Worm (Caenorhabditis elegans) whole organism, L1 larva: ENCODE measurements around the gene aptf-4.

ENCODE experiments used
- C04F5.9 ChIP-seq: sonication (generic microtip); optimal IDR thresholded peaks from 2 replicates; lab custom pipeline; 2016; ENCODE audit warnings: missing genetic modification characterization, missing compliant biosample characterization
- C16A3.4 ChIP-seq: fragments of 150-350 bp; optimal IDR thresholded peaks from 2 replicates; lab custom pipeline; 2014; ENCODE audit warnings: missing biosample characterization, missing genetic modification characterization
- C34B4.2 ChIP-seq: sonication (generic microtip); optimal IDR thresholded peaks from 2 replicates; lab custom pipeline; 2017; ENCODE audit warnings: mild to moderate bottlenecking, missing genetic modification characterization, missing compliant biosample characterization
- F16B12.6 ChIP-seq: fragments of 150-350 bp; optimal IDR thresholded peaks from 2 replicates; lab custom pipeline; 2014; ENCODE audit warnings: missing biosample characterization, missing genetic modification characterization
- Y116A8C.19 ChIP-seq: sonication (generic microtip); optimal IDR thresholded peaks from 2 replicates; lab custom pipeline; 2016; ENCODE audit warnings: missing compliant biosample characterization, missing genetic modification characterization, borderline replicate concordance
- aly-2 ChIP-seq: fragments of 150-350 bp; optimal IDR thresholded peaks from 2 replicates; lab custom pipeline; 2014; ENCODE audit warnings: missing biosample characterization, missing genetic modification characterization
- ama-1 ChIP-seq: fragments of 150-350 bp; optimal IDR thresholded peaks from 2 replicates; lab custom pipeline; 2014
- blmp-1 ChIP-seq: fragments of 150-350 bp; optimal IDR thresholded peaks from 2 replicates; lab custom pipeline; 2014; ENCODE audit warnings: missing biosample characterization, missing genetic modification characterization
- ceh-63 ChIP-seq: fragments of 200-800 bp; sonication (Bioruptor generic); optimal IDR thresholded peaks from 2 replicates; lab custom pipeline; 2018; ENCODE audit warnings: mild to moderate bottlenecking, missing genetic modification characterization, missing compliant biosample characterization
- ceh-90 ChIP-seq: sonication (generic microtip); optimal IDR thresholded peaks from 2 replicates; lab custom pipeline; 2016; ENCODE audit warnings: missing genetic modification characterization, missing compliant biosample characterization
- ces-1 ChIP-seq: fragments of 150-350 bp; optimal IDR thresholded peaks from 2 replicates; lab custom pipeline; 2014; ENCODE audit warnings: missing biosample characterization, missing genetic modification reagents, missing genetic modification characterization
- dpl-1 ChIP-seq, 3 experiments: fragments of 150-350 bp in 2 of 3; sonication (generic microtip) in 1 of 3; optimal IDR thresholded peaks; 2 replicates each; lab custom pipeline; 2014 to 2017; ENCODE audit warnings: missing biosample characterization in 3 of 3, missing genetic modification characterization in 3 of 3, missing genetic modification reagents in 3 of 3
- dsc-1 ChIP-seq: sonication (generic microtip); optimal IDR thresholded peaks from 2 replicates; lab custom pipeline; 2016; ENCODE audit warnings: mild to moderate bottlenecking, missing genetic modification characterization, missing compliant biosample characterization
- efl-1 ChIP-seq, 4 experiments: fragments of 150-350 bp; optimal IDR thresholded peaks in 3 of 4; peaks in 1 of 4; 1 replicate in 1 of 4; 2 replicates in 3 of 4; lab custom pipeline; 2014; ENCODE audit warnings: missing biosample characterization in 2 of 4, missing genetic modification characterization in 2 of 4, missing genetic modification reagents in 2 of 4
- egl-13 ChIP-seq: sonication (generic microtip); optimal IDR thresholded peaks from 2 replicates; lab custom pipeline; 2016; ENCODE audit warnings: missing genotype, missing genetic modification reagents, missing genetic modification characterization, missing compliant biosample characterization
- elt-3 ChIP-seq, 6 experiments: fragments of 150-350 bp in 1 of 6; sonication (generic microtip); optimal IDR thresholded peaks; 2 replicates each; lab custom pipeline; 2017 to 2018; ENCODE audit warnings: missing biosample characterization in 6 of 6, missing genetic modification characterization in 6 of 6, inconsistent platforms in 1 of 6
- fkh-8 ChIP-seq: sonication (generic microtip); optimal IDR thresholded peaks from 2 replicates; lab custom pipeline; 2016; ENCODE audit warnings: mild to moderate bottlenecking, missing genetic modification characterization, missing compliant biosample characterization
- fos-1 ChIP-seq: fragments of 150-350 bp; optimal IDR thresholded peaks from 2 replicates; lab custom pipeline; 2014; ENCODE audit warnings: missing biosample characterization, missing genetic modification characterization
- grh-1 ChIP-seq: fragments of 200-800 bp; sonication (Bioruptor generic); IDR thresholded peaks from 2 replicates; pipeline ENCODE4 v1.3.6; 2022; ENCODE audit warnings: missing genetic modification reagents, missing genetic modification characterization, missing compliant biosample characterization
- hlh-17 ChIP-seq: fragments of 200-800 bp; sonication (Bioruptor generic); optimal IDR thresholded peaks from 2 replicates; lab custom pipeline; 2018; ENCODE audit warnings: missing genetic modification characterization, mild to moderate bottlenecking, missing compliant biosample characterization, moderate library complexity, borderline replicate concordance
- hlh-4 ChIP-seq: sonication (generic microtip); optimal IDR thresholded peaks from 2 replicates; lab custom pipeline; 2016; ENCODE audit warnings: mild to moderate bottlenecking, missing genetic modification characterization, missing compliant biosample characterization
- lin-15B ChIP-seq: fragments of 150-350 bp; sonication (generic microtip); optimal IDR thresholded peaks from 3 replicates; lab custom pipeline; 2014; ENCODE audit warnings: missing biosample characterization, missing genetic modification characterization
- lin-35 ChIP-seq, 2 experiments: fragments of 150-350 bp; optimal IDR thresholded peaks; 2 replicates each; lab custom pipeline; 2014; ENCODE audit warnings: missing biosample characterization in 2 of 2, missing genetic modification characterization in 2 of 2, missing genetic modification reagents in 2 of 2
- lsy-2 ChIP-seq, 2 experiments: fragments of 150-350 bp; optimal IDR thresholded peaks; 2 replicates each; lab custom pipeline; 2014; ENCODE audit warnings: missing biosample characterization in 2 of 2, missing genetic modification characterization in 2 of 2
- nhr-19 ChIP-seq: fragments of 200-800 bp; sonication (Bioruptor generic); conservative IDR thresholded peaks from 2 replicates; pipeline ENCODE4 v1.3.6; 2022; ENCODE audit warnings: missing genetic modification characterization, missing compliant biosample characterization
- nhr-237 ChIP-seq: fragments of 150-350 bp; optimal IDR thresholded peaks from 2 replicates; lab custom pipeline; 2014; ENCODE audit warnings: missing biosample characterization, missing genetic modification characterization
- nhr-28 ChIP-seq: fragments of 150-350 bp; optimal IDR thresholded peaks from 2 replicates; lab custom pipeline; 2014; ENCODE audit warnings: missing biosample characterization, missing genetic modification characterization
- nhr-47 ChIP-seq: sonication (generic microtip); optimal IDR thresholded peaks from 2 replicates; lab custom pipeline; 2016; ENCODE audit warnings: mild to moderate bottlenecking, missing genetic modification characterization, moderate library complexity, missing compliant biosample characterization
- nhr-71 ChIP-seq: sonication (generic microtip); optimal IDR thresholded peaks from 2 replicates; lab custom pipeline; 2016; ENCODE audit warnings: mild to moderate bottlenecking, missing genetic modification characterization, moderate library complexity, missing compliant biosample characterization
- nhr-76 ChIP-seq: sonication (generic microtip); optimal IDR thresholded peaks from 2 replicates; lab custom pipeline; 2017; ENCODE audit warnings: missing biosample characterization, missing genetic modification characterization
- nhr-77 ChIP-seq: fragments of 150-350 bp; optimal IDR thresholded peaks from 2 replicates; lab custom pipeline; 2014; ENCODE audit warnings: missing biosample characterization, missing genetic modification characterization
- nhr-84 ChIP-seq: sonication (generic microtip); optimal IDR thresholded peaks from 2 replicates; lab custom pipeline; 2017; ENCODE audit warnings: missing biosample characterization, missing genetic modification characterization
- nhr-90 ChIP-seq: sonication (generic microtip); optimal IDR thresholded peaks from 2 replicates; lab custom pipeline; 2016; ENCODE audit warnings: mild to moderate bottlenecking, missing genetic modification characterization, missing compliant biosample characterization; ENCODE audit not compliant: poor library complexity
- rnt-1 ChIP-seq: sonication (generic microtip); optimal IDR thresholded peaks from 2 replicates; lab custom pipeline; 2016; ENCODE audit warnings: mild to moderate bottlenecking, missing genetic modification characterization, moderate library complexity, missing compliant biosample characterization
- skn-1 ChIP-seq: fragments of 150-350 bp; optimal IDR thresholded peaks from 2 replicates; lab custom pipeline; 2014; ENCODE audit warnings: missing biosample characterization, missing genetic modification characterization
- snpc-4 ChIP-seq: fragments of 150-350 bp; optimal IDR thresholded peaks from 2 replicates; lab custom pipeline; 2014; ENCODE audit warnings: missing biosample characterization, missing genetic modification characterization
- snu-23 ChIP-seq: sonication (generic microtip); optimal IDR thresholded peaks from 2 replicates; lab custom pipeline; 2016; ENCODE audit warnings: missing genetic modification characterization, missing compliant biosample characterization
- sox-4 ChIP-seq: sonication (generic microtip); optimal IDR thresholded peaks from 2 replicates; lab custom pipeline; 2016; ENCODE audit warnings: missing genetic modification characterization, missing compliant biosample characterization
- swsn-7 ChIP-seq: sonication (generic microtip); optimal IDR thresholded peaks from 2 replicates; lab custom pipeline; 2016; ENCODE audit warnings: missing genetic modification characterization, missing compliant biosample characterization
- tbx-2 ChIP-seq: sonication (generic microtip); optimal IDR thresholded peaks from 2 replicates; lab custom pipeline; 2016; ENCODE audit warnings: missing genetic modification characterization, missing compliant biosample characterization
- tlp-1 ChIP-seq: fragments of 150-350 bp; optimal IDR thresholded peaks from 2 replicates; lab custom pipeline; 2014; ENCODE audit warnings: missing biosample characterization, missing genetic modification characterization
- unc-130 ChIP-seq: fragments of 150-350 bp; optimal IDR thresholded peaks from 2 replicates; lab custom pipeline; 2017; ENCODE audit warnings: missing biosample characterization, missing genetic modification characterization, inconsistent platforms
- unc-62 ChIP-seq: fragments of 150-350 bp; optimal IDR thresholded peaks from 2 replicates; lab custom pipeline; 2014; ENCODE audit warnings: missing biosample characterization, missing genetic modification reagents, missing genetic modification characterization
- vab-15 ChIP-seq: sonication (generic microtip); optimal IDR thresholded peaks from 2 replicates; lab custom pipeline; 2017; ENCODE audit warnings: missing genotype, mild to moderate bottlenecking, missing genetic modification characterization, missing compliant biosample characterization
- xbp-1 ChIP-seq: sonication (generic microtip); optimal IDR thresholded peaks from 2 replicates; lab custom pipeline; 2016; ENCODE audit warnings: missing genetic modification characterization, missing compliant biosample characterization
- zip-4 ChIP-seq: fragments of 200-800 bp; sonication (Bioruptor generic); optimal IDR thresholded peaks from 2 replicates; lab custom pipeline; 2018; ENCODE audit warnings: mild to moderate bottlenecking, missing genetic modification characterization, moderate library complexity, missing compliant biosample characterization
- ztf-11 ChIP-seq, 2 experiments: sonication (generic microtip); optimal IDR thresholded peaks; 2 replicates each; lab custom pipeline; 2016 to 2017; ENCODE audit warnings: missing genetic modification characterization in 2 of 2, missing biosample characterization in 1 of 2, missing compliant biosample characterization in 1 of 2
- ztf-4 ChIP-seq: fragments of 150-350 bp; optimal IDR thresholded peaks from 2 replicates; lab custom pipeline; 2014; ENCODE audit warnings: missing biosample characterization, missing genetic modification characterization

Gene aptf-4

DNA sequence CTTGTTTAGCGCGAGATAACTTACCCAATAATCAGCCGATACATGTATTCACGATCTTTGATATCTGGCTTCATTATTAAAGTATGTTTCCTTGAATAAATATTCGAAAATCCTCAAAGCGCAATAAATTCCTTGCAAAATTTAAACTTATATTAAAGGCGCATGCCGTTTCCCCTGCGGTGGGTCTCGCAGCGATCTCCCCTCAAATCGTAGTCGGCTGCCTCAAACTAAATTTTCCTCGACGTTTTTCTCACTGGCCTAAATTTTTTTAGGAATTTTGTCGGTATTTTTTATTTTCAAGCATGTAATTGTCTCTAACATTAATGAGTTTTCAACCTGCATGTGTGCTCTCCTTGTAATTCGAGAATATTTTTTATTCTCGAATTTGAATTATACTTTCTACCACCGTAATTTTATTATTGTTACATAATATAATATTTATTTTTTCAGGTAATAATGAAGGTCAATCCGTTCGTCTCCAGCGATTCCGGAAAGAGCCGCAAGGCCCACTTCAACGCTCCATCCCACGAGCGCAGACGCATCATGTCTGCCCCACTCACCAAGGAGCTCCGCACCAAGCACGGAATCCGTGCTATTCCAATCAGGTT lies 11.7 kb downstream of the aptf-4 start, which contains the start of the genes cpf-1 and rpl-26 (continued):
- TF ChIP-seq nhr-237: no peak
- TF ChIP-seq nhr-28 (tag; lab: Kevin White, UChicago): no peak
- peak; percentile 61 for TF ChIP-seq C16A3.4 (tag; lab: Kevin White, UChicago)

- no peak for TF ChIP-seq C16A3.4 (tag; lab: Kevin White, UChicago)
- no peak for TF ChIP-seq Y116A8C.19 (tag; lab: Kevin White, UChicago)
- peak; percentile 42 for TF ChIP-seq snu-23 (GFP tag; lab: Kevin White, UChicago)
- 0 out of 2 replicates have a peak, but pooled peaks have one; percentile 18 for TF ChIP-seq nhr-19 (GFP tag; lab: Robert Waterston, UW)
- peak; percentile 36 for TF ChIP-seq swsn-7 (tag; lab: Kevin White, UChicago)
- TF ChIP-seq grh-1: 0 out of 2 replicates have a peak, but pooled peaks have one; percentile 25
- TF ChIP-seq elt-3 (tag; optimal IDR thresholded peaks at IDR 0.05; lab: Kevin White, UChicago): peak in 1 of 6 experiments; percentile 2
- peak; percentile 45 for TF ChIP-seq nhr-71 (tag; lab: Kevin White, UChicago)
- peak; percentile 0 for TF ChIP-seq fos-1 (tag; lab: Kevin White, UChicago)
- TF ChIP-seq lin-15B (tag; lab: Kevin White, UChicago): no peak
- TF ChIP-seq sox-4 (tag; lab: Kevin White, UChicago): no peak
- TF ChIP-seq unc-62 (GFP tag; lab: Kevin White, UChicago): no peak
- no peak for TF ChIP-seq unc-130 (tag; lab: Kevin White, UChicago)
- TF ChIP-seq vab-15: no peak
- no peak for TF ChIP-seq nhr-84 (tag; lab: Kevin White, UChicago)
- TF ChIP-seq snpc-4 (tag; lab: Kevin White, UChicago): no peak
- TF ChIP-seq blmp-1 (tag; lab: Kevin White, UChicago): peak; percentile 35
- TF ChIP-seq ceh-63 (GFP tag; lab: Kevin White, UChicago): no peak
- no peak for TF ChIP-seq ztf-4 (tag; lab: Kevin White, UChicago)
- TF ChIP-seq nhr-76 (tag; lab: Kevin White, UChicago): no peak
- no peak for TF ChIP-seq ztf-11 (tag; optimal IDR thresholded peaks at IDR 0.05; lab: Kevin White, UChicago)
- peak; percentile 46 for TF ChIP-seq rnt-1
- peak; percentile 1 to 47 for TF ChIP-seq lin-35 (GFP tag; optimal IDR thresholded peaks at IDR 0.05; lab: Kevin White, UChicago)
- no peak for TF ChIP-seq nhr-237
- TF ChIP-seq ceh-90 (tag; lab: Kevin White, UChicago): no peak
- peak in 2 of 3 experiments; percentile 22 to 44 for TF ChIP-seq dpl-1 (GFP tag; optimal IDR thresholded peaks at IDR 0.05; lab: Kevin White, UChicago)
- peak; percentile 14 for TF ChIP-seq dsc-1
- TF ChIP-seq zip-4 (GFP tag; lab: Kevin White, UChicago): no peak
- no peak for TF ChIP-seq nhr-77 (tag; lab: Kevin White, UChicago)
- TF ChIP-seq xbp-1 (tag; lab: Kevin White, UChicago): no peak
- TF ChIP-seq ama-1 (lab: Kevin White, UChicago): peak; percentile 78
- no peak for TF ChIP-seq hlh-17
- no peak for TF ChIP-seq fkh-8
- TF ChIP-seq tlp-1 (tag; lab: Kevin White, UChicago): no peak
- peak; percentile 43 to 85 for TF ChIP-seq lsy-2 (tag; optimal IDR thresholded peaks at IDR 0.05; lab: Kevin White, UChicago)
- TF ChIP-seq F16B12.6 (tag; lab: Kevin White, UChicago): peak; percentile 78
- TF ChIP-seq nhr-90 (tag; lab: Kevin White, UChicago): peak; percentile 42
- TF ChIP-seq C04F5.9 (tag; lab: Kevin White, UChicago): no peak
- no peak for TF ChIP-seq ces-1
- TF ChIP-seq egl-13 (tag; lab: Kevin White, UChicago): no peak
- no peak for TF ChIP-seq aly-2 (tag; lab: Kevin White, UChicago)
- no peak for TF ChIP-seq tbx-2 (tag; lab: Kevin White, UChicago)
- peak; percentile 39 for TF ChIP-seq nhr-47 (tag; lab: Kevin White, UChicago)
- TF ChIP-seq hlh-4: no peak
- TF ChIP-seq C34B4.2: no peak
- TF ChIP-seq efl-1 (optimal IDR thresholded peaks at IDR 0.05; lab: Kevin White, UChicago): peak; percentile 50 to 51
- TF ChIP-seq efl-1 (GFP tag; optimal IDR thresholded peaks at IDR 0.05 in 1 of 2; lab: Kevin White, UChicago): peak; percentile 42 to 92
- no peak for TF ChIP-seq skn-1 (tag; lab: Kevin White, UChicago)
Measured at ce11 chrII:8603567-8604359, 13.0 kb downstream of the aptf-4 start, which contains the start of gene suf-1. Gene suf-1, plus strand, starts transcription at chrII:8603846.
